Worm (Caenorhabditis elegans) whole organism, L2 larva: ENCODE data around the gene Y6E2A.7.

Source experiments
- ZK546.5 ChIP-seq: sonication (generic microtip); optimal IDR thresholded peaks from 2 replicates; lab custom pipeline; 2017; ENCODE audit warnings: missing biosample characterization, missing genetic modification characterization
- aly-2 ChIP-seq: fragments of 150-350 bp; optimal IDR thresholded peaks from 2 replicates; lab custom pipeline; 2014; ENCODE audit warnings: missing biosample characterization, missing genetic modification characterization
- ama-1 ChIP-seq: fragments of 150-350 bp; optimal IDR thresholded peaks from 2 replicates; lab custom pipeline; 2018; ENCODE audit warnings: inconsistent platforms
- ceh-16 ChIP-seq: fragments of 150-350 bp; optimal IDR thresholded peaks from 2 replicates; lab custom pipeline; 2014; ENCODE audit warnings: missing biosample characterization, missing genetic modification characterization
- egl-27 ChIP-seq: sonication (generic microtip); optimal IDR thresholded peaks from 3 replicates; lab custom pipeline; 2017; ENCODE audit warnings: missing biosample characterization, missing genetic modification reagents, missing genetic modification characterization
- lin-39 ChIP-seq: fragments of 150-350 bp; optimal IDR thresholded peaks from 2 replicates; lab custom pipeline; 2014; ENCODE audit warnings: missing biosample characterization, missing genetic modification reagents, missing genetic modification characterization
- lsy-2 ChIP-seq, 2 experiments: fragments of 150-350 bp in 1 of 2; sonication (generic microtip) in 1 of 2; optimal IDR thresholded peaks; 2 replicates each; lab custom pipeline; 2014 to 2017; ENCODE audit warnings: missing biosample characterization in 2 of 2, missing genetic modification characterization in 2 of 2
- nhr-12 ChIP-seq: fragments of 150-350 bp; optimal IDR thresholded peaks from 2 replicates; lab custom pipeline; 2014; ENCODE audit warnings: missing biosample characterization, missing genetic modification characterization
- skn-1 ChIP-seq: sonication (generic microtip); optimal IDR thresholded peaks from 2 replicates; lab custom pipeline; 2017; ENCODE audit warnings: missing biosample characterization, missing genetic modification characterization
- snpc-4 ChIP-seq: fragments of 150-350 bp; optimal IDR thresholded peaks from 2 replicates; lab custom pipeline; 2014; ENCODE audit warnings: missing biosample characterization, missing genetic modification characterization
- unc-62 ChIP-seq: fragments of 150-350 bp; optimal IDR thresholded peaks from 2 replicates; lab custom pipeline; 2014; ENCODE audit warnings: missing biosample characterization, missing genetic modification reagents, missing genetic modification characterization
- zag-1 ChIP-seq: fragments of 150-350 bp; optimal IDR thresholded peaks from 2 replicates; lab custom pipeline; 2014; ENCODE audit warnings: missing biosample characterization, missing genetic modification characterization
- ztf-4 ChIP-seq: fragments of 150-350 bp; optimal IDR thresholded peaks from 2 replicates; lab custom pipeline; 2014; ENCODE audit warnings: missing biosample characterization, missing genetic modification characterization

ce11 chrV:15716679-15717078 lies 3.0 kb upstream of the Y6E2A.7 start, which contains the start of gene Y6E2A.4:
- no peak for TF ChIP-seq zag-1 (tag; lab: Kevin White, UChicago)
- no peak for TF ChIP-seq lsy-2 (tag; optimal IDR thresholded peaks at IDR 0.05; lab: Kevin White, UChicago)
- TF ChIP-seq aly-2 (tag; lab: Kevin White, UChicago), result no peak
- TF ChIP-seq ama-1, result no peak
- TF ChIP-seq unc-62, result no peak
- no peak for TF ChIP-seq snpc-4
- no peak for TF ChIP-seq ceh-16 (tag; lab: Kevin White, UChicago)
- TF ChIP-seq egl-27 (tag; lab: Kevin White, UChicago), result no peak
- TF ChIP-seq lin-39 (tag; lab: Kevin White, UChicago), result no peak
- TF ChIP-seq skn-1 (tag; lab: Kevin White, UChicago), result no peak
- TF ChIP-seq ztf-4 (tag; lab: Kevin White, UChicago), result no peak
- TF ChIP-seq ZK546.5 (tag; lab: Kevin White, UChicago), result no peak
- no peak for TF ChIP-seq nhr-12 (tag; lab: Kevin White, UChicago)
